Worm (Caenorhabditis elegans): ENCODE results near the gene cdt-2.

- TF ChIP-seq him-1 (tag; optimal IDR thresholded peaks at IDR 0.05) (no peak), W03F9.2 (tag; optimal IDR thresholded peaks at IDR 0.05) (no peak), dao-5 (tag; optimal IDR thresholded peaks at IDR 0.05) (no peak)
These were observed 20.6 kb upstream of the cdt-2 start, which contains the start of gene nmr-2 for ce11 chrV:15011560-15011959.
